Fruit fly (Drosophila melanogaster) whole organism, larva: ENCODE results near the gene Gnf1.

Experiments used
- noc ChIP-seq: fragments of 200-800 bp; sonication (Bioruptor generic); optimal IDR thresholded peaks from 3 replicates; lab custom pipeline; 2019; ENCODE audit warnings: missing biosample characterization, mild to moderate bottlenecking, missing genetic modification characterization, moderate library complexity

The Gnf1 gene

dm6 chr3R:4905764-4906626 lies at the start of gene Gnf1:
Gene Gnf1, plus strand, starts transcription at chr3R:4906622.
- no peak for TF ChIP-seq noc (tag; lab: Kevin White, UChicago)

- no peak for TF ChIP-seq noc (tag; lab: Kevin White, UChicago)
Observed at dm6 chr3R:4858018-4858417, 48.4 kb upstream of the Gnf1 start.

- no peak for TF ChIP-seq noc (tag; lab: Kevin White, UChicago)
Observed at dm6 chr3R:4858508-4859275, 47.7 kb upstream of the Gnf1 start.

dm6 chr3R:4861144-4861543 lies 45.3 kb upstream of the Gnf1 start:
- no peak for TF ChIP-seq noc (tag; lab: Kevin White, UChicago)

dm6 chr3R:4863825-4864224 lies 42.6 kb upstream of the Gnf1 start:
- no peak for TF ChIP-seq noc (tag; lab: Kevin White, UChicago)

dm6 chr3R:4864901-4865601 lies 41.4 kb upstream of the Gnf1 start:
- no peak for TF ChIP-seq noc (tag; lab: Kevin White, UChicago)

dm6 chr3R:4866073-4866472 lies 40.3 kb upstream of the Gnf1 start:
- TF ChIP-seq noc (tag; lab: Kevin White, UChicago): no peak

- TF ChIP-seq noc (tag; lab: Kevin White, UChicago): no peak
Observed at dm6 chr3R:4866916-4867315, 39.5 kb upstream of the Gnf1 start.

- TF ChIP-seq noc (tag; lab: Kevin White, UChicago): no peak
Observed at dm6 chr3R:4868663-4869225, 37.7 kb upstream of the Gnf1 start.

- TF ChIP-seq noc (tag; lab: Kevin White, UChicago): no peak
Observed at dm6 chr3R:4873756-4874155, 32.7 kb upstream of the Gnf1 start.

- TF ChIP-seq noc (tag; lab: Kevin White, UChicago): no peak
Observed at dm6 chr3R:4878433-4878832, 28.0 kb upstream of the Gnf1 start, which contains the start of gene laf. Gene laf, minus strand, starts transcription at chr3R:4878533.

dm6 chr3R:4883186-4883746 lies 23.2 kb upstream of the Gnf1 start:
- no peak for TF ChIP-seq noc (tag; lab: Kevin White, UChicago)

- no peak for TF ChIP-seq noc (tag; lab: Kevin White, UChicago)
Observed at dm6 chr3R:4883864-4884263, 22.6 kb upstream of the Gnf1 start.

- TF ChIP-seq noc (tag; lab: Kevin White, UChicago): no peak
Observed at dm6 chr3R:4886086-4886812, 20.2 kb upstream of the Gnf1 start.

- TF ChIP-seq noc (tag; lab: Kevin White, UChicago): no peak
Observed at dm6 chr3R:4895553-4895952, 10.9 kb upstream of the Gnf1 start.
